Fruit fly (Drosophila melanogaster) whole organism, wandering third instar larva: ENCODE data around the gene CG14797.

Source experiments
- CG32264 ChIP-seq: fragments of 200-800 bp; sonication (Bioruptor generic); optimal IDR thresholded peaks from 2 replicates; lab custom pipeline; 2016; ENCODE audit warnings: missing biosample characterization, missing genetic modification characterization
- CG9705 ChIP-seq: fragments of 200-800 bp; sonication (Bioruptor generic); optimal IDR thresholded peaks from 2 replicates; lab custom pipeline; 2018; ENCODE audit warnings: missing biosample characterization, mild to moderate bottlenecking, missing genetic modification characterization
- Dfd ChIP-seq: fragments of >200 bp; optimal IDR thresholded peaks from 2 replicates; lab custom pipeline; 2017; ENCODE audit warnings: missing biosample characterization, missing genetic modification characterization
- Myc ChIP-seq: fragments of >200 bp; optimal IDR thresholded peaks from 2 replicates; lab custom pipeline; 2017
- Sp1 ChIP-seq: fragments of 200-800 bp; sonication (Bioruptor generic); optimal IDR thresholded peaks from 3 replicates; lab custom pipeline; 2019; ENCODE audit warnings: missing biosample characterization, mild to moderate bottlenecking, missing genetic modification characterization, moderate library complexity
- pan ChIP-seq: fragments of >200 bp; optimal IDR thresholded peaks from 2 replicates; lab custom pipeline; 2017
- psq ChIP-seq: fragments of 200-800 bp; sonication (Bioruptor generic); optimal IDR thresholded peaks from 3 replicates; lab custom pipeline; 2017; ENCODE audit warnings: missing biosample characterization, mild to moderate bottlenecking, missing genetic modification characterization, moderate library complexity

dm6 chrX:1669840-1670239 lies 11.5 kb upstream of the CG14797 start:
- TF ChIP-seq Sp1 (GFP tag; lab: Kevin White, UChicago) (no peak), Dfd (GFP tag; lab: Kevin White, UChicago) (no peak), CG32264 (GFP tag; lab: Kevin White, UChicago) (no peak), psq (GFP tag; lab: Kevin White, UChicago) (no peak), Myc (no peak), pan (lab: Kevin White, UChicago) (no peak), CG9705 (GFP tag; lab: Kevin White, UChicago) (no peak)
